Worm (Caenorhabditis elegans) whole organism, L3 larva: ENCODE measurements around the gene clec-60.

ENCODE experiments used
- aly-2 ChIP-seq: fragments of 150-350 bp; optimal IDR thresholded peaks from 2 replicates; lab custom pipeline; 2014; ENCODE audit warnings: missing biosample characterization, missing genetic modification characterization
- ceh-28 ChIP-seq: fragments of 150-350 bp; optimal IDR thresholded peaks from 2 replicates; lab custom pipeline; 2014; ENCODE audit warnings: missing biosample characterization, missing genetic modification reagents, missing genetic modification characterization
- elt-3 ChIP-seq, 3 experiments: fragments of 150-350 bp in 1 of 3; sonication (generic microtip) in 2 of 3; optimal IDR thresholded peaks; 2 replicates in 2 of 3; 4 replicates in 1 of 3; lab custom pipeline; 2014 to 2017; ENCODE audit warnings: missing biosample characterization in 3 of 3, missing genetic modification characterization in 3 of 3
- lin-15B ChIP-seq: fragments of 150-350 bp; optimal IDR thresholded peaks from 2 replicates; lab custom pipeline; 2014; ENCODE audit warnings: missing biosample characterization, missing genetic modification characterization
- lin-39 ChIP-seq: fragments of 150-350 bp; optimal IDR thresholded peaks from 2 replicates; lab custom pipeline; 2018; ENCODE audit warnings: missing biosample characterization, missing genetic modification reagents, missing genetic modification characterization
- ztf-4 ChIP-seq: fragments of 150-350 bp; optimal IDR thresholded peaks from 2 replicates; lab custom pipeline; 2014; ENCODE audit warnings: missing biosample characterization, missing genetic modification characterization

DNA sequence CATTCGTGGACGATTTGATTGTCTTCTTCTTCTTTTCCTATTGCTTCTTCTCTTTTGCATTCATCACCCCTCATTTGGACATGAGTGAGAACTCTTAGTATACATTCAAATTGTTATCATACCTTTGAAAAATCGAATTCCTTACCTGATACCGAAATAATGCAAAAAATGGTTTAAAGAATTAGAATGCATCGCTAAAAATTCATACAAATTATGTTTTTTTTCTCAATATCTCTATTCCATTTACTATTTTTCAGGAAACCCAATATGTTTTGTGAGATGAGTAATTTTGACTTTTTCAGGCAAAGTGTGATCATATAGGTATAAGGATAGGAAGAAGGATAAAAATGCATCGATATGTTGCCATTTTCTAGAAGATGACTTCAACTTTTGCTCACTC is 24.7 kb downstream of the clec-60 start, which contains the start of gene ZK673.11:
- TF ChIP-seq elt-3 (tag; optimal IDR thresholded peaks at IDR 0.05; lab: Kevin White, UChicago) (no peak), ceh-28 (tag; lab: Kevin White, UChicago) (no peak), lin-15B (no peak), ztf-4 (tag; lab: Kevin White, UChicago) (no peak), aly-2 (tag; lab: Kevin White, UChicago) (no peak), lin-39 (tag; lab: Kevin White, UChicago) (no peak)
